Worm (Caenorhabditis elegans) whole organism, L4/young adult: Measurements from ENCODE around the gene orc-4.

Experiments used
- W03F9.2 ChIP-seq: fragments of 150-350 bp; optimal IDR thresholded peaks from 2 replicates; lab custom pipeline; 2014; ENCODE audit warnings: missing biosample characterization, missing genetic modification characterization
- dao-5 ChIP-seq: sonication (generic microtip); optimal IDR thresholded peaks from 2 replicates; lab custom pipeline; 2016; ENCODE audit warnings: missing genotype, missing genetic modification characterization, moderate library complexity, missing compliant biosample characterization
- him-1 ChIP-seq: sonication (generic microtip); optimal IDR thresholded peaks from 2 replicates; lab custom pipeline; 2016; ENCODE audit warnings: missing genotype, missing genetic modification reagents, missing genetic modification characterization, missing compliant biosample characterization

The orc-4 gene

DNA sequence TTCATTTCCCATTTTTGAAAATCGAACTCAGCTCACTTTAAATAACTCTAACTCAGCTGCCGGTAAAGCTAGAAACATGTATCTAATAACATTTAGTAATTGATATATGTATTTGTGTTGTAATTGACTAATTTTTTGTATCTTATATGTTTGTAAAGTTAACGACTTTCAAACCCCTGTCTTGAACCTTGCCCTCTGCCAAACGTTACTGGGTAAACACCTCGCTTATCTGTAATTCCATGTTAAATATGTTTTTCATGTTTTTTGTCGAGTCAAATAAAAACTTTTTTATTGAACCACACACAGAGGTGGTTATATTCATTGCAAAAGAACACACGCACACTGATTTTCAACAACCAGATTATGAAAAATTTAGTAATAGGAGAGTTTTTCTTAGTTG is 16.2 kb upstream of the orc-4 start:
- TF ChIP-seq W03F9.2 (tag; lab: Kevin White, UChicago) (no peak), him-1 (tag; lab: Kevin White, UChicago) (no peak), dao-5 (no peak)

DNA sequence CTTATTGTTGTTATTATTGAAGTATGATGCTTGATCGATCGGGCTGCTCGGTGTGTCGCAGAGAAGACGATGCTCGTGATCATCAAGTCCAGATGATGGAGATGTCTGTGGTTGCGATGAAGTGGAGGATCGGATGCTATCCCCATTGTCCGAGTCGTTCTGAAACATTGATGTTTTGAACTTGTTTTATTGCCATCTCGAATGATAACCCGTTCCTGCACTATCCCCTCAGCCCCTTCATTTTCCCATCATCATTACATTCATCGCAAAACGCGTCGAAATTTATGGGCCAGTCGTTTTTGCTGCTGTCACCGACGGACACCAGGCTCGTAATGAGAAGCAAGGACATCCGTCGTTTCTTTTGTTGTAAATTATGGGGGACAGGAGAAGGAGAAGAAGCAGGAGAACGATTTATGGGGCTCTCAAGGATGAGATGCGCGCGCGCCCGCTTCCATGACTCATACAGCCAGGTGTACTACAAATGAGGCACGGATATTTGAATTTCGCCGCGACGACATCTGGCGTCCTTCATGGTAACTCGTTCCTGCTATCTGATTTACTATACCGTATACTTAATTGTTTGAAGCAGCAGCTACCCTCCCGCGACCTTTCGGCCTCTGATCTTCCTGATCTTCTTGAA is 14.0 kb upstream of the orc-4 start:
- no peak for TF ChIP-seq him-1 (tag; lab: Kevin White, UChicago)
- no peak for TF ChIP-seq dao-5
- no peak for TF ChIP-seq W03F9.2 (tag; lab: Kevin White, UChicago)

- no peak for TF ChIP-seq him-1 (tag; lab: Kevin White, UChicago)
- no peak for TF ChIP-seq dao-5
- TF ChIP-seq W03F9.2 (tag; lab: Kevin White, UChicago) = no peak
Observed at ce11 chrIII:10632590-10633402, 13.2 kb upstream of the orc-4 start, which contains the start of gene Y39A1A.10. Gene Y39A1A.10 (plus strand): TSS chrIII:10632728.

DNA sequence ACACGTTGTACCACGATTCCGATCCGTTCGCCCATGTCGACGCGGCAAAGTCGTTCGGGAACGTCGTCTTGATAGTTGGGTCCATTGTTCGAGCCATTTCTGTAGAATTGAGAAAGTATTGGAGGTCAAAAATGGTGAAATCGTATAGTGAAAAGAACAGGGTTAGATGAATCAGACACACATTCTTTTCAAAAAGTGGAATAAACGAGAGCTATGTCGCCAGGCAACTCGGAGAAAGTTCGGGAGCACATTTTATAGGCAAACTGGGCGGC is 12.6 kb upstream of the orc-4 start, which contains the start of gene Y39A1A.9:
Gene Y39A1A.9 (minus strand): TSS at position 99 of the 272 bp plus-strand sequence.
- no peak for TF ChIP-seq him-1 (tag; lab: Kevin White, UChicago)
- no peak for TF ChIP-seq W03F9.2 (tag; lab: Kevin White, UChicago)
- no peak for TF ChIP-seq dao-5

DNA sequence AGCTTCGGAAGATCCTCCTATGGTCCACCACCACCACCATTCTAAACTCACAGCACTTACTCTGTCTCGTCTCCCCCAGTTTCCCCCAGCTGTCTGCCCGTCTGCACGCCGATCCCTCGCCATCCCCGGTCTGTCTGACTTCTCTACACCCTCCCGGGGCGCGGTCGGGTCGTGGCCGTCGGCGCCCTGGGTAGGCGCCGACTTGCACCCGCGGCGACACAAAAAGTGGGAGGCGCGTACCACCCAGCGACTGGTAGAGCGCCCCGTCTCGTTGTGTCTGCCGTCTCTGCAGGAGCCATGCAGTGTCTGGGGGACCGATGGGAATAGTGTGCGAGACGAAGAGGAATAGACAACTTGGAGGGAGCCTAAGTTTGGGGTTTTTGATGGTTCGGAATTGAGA is 11.9 kb upstream of the orc-4 start:
- no peak for TF ChIP-seq W03F9.2 (tag; lab: Kevin White, UChicago)
- peak; percentile 64 for TF ChIP-seq dao-5

- TF ChIP-seq dao-5 = no peak
- no peak for TF ChIP-seq W03F9.2 (tag; lab: Kevin White, UChicago)
- no peak for TF ChIP-seq him-1 (tag; lab: Kevin White, UChicago)
Observed at ce11 chrIII:10634576-10634975, 11.4 kb upstream of the orc-4 start.

DNA sequence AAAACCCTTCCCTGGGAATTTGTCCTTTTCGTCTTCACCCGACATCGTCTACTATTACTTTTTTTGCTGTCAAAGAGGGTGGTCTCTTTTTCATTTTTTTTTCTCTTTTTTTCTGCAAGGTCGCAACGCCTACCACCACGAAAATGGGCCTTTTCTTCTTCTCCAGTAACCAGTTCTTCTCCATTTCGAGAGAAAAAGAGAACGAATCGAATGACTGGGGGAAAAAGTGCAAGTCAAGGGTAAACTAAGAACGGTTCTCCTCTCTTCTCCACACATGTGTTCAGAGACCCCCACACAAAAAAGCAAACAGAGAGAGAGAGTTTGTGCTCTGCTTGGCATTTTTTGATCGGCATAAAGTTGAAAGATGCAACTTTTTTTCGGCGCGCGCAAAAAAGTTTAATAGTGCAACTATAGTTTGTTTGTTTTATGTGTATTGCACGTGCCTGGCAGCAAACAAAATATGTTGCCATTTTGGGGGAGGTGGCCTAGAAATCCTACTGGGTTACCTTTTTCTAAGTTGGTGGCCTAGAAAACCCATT is 9.4 kb upstream of the orc-4 start:
- no peak for TF ChIP-seq him-1 (tag; lab: Kevin White, UChicago)
- TF ChIP-seq dao-5 = no peak
- no peak for TF ChIP-seq W03F9.2 (tag; lab: Kevin White, UChicago)

DNA sequence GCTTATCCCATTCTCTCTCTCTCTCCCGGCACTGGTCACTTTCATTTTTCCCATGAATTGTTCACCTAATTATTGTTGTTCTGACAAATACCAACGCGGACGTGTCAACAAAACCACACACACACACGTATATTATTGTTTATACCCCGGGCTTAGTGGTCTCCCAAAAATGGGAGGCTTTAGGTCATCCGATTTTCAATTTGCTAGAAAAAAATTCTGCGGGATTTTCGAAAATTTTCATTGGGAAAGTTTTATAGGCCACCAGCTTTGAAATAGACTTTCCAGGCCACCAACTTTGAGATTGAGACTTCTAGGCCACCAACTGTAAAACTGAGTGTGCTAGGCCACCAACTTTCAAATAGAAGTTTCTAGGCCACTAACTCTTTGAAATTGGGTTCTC is 8.0 kb upstream of the orc-4 start:
- TF ChIP-seq dao-5 (no peak), W03F9.2 (tag; lab: Kevin White, UChicago) (no peak), him-1 (tag; lab: Kevin White, UChicago) (no peak)

ce11 chrIII:10638339-10639021 is 7.5 kb upstream of the orc-4 start, which contains the start of gene Y39A1A.27:
Gene Y39A1A.27 (plus strand): TSS chrIII:10638971.
- TF ChIP-seq him-1 (tag; lab: Kevin White, UChicago) (no peak), W03F9.2 (tag; lab: Kevin White, UChicago) (no peak), dao-5 (no peak)

ce11 chrIII:10642781-10643180 is 3.2 kb upstream of the orc-4 start, which contains the start of the genes dhs-11 and orc-1:
Gene dhs-11 (minus strand): TSS chrIII:10642865.
Gene orc-1 (plus strand): TSS chrIII:10643129.
- TF ChIP-seq dao-5 (no peak), W03F9.2 (tag; lab: Kevin White, UChicago) (peak; percentile 70)

ce11 chrIII:10649219-10649618 is 3.2 kb downstream of the orc-4 start, which contains the start of gene emg-1:
Gene emg-1 (plus strand): TSS chrIII:10649519.
- TF ChIP-seq W03F9.2 (tag; lab: Kevin White, UChicago) (no peak), dao-5 (no peak), him-1 (tag; lab: Kevin White, UChicago) (no peak)

- no peak for TF ChIP-seq W03F9.2 (tag; lab: Kevin White, UChicago)
- no peak for TF ChIP-seq him-1 (tag; lab: Kevin White, UChicago)
- no peak for TF ChIP-seq dao-5
Observed at ce11 chrIII:10651634-10652033, 5.7 kb downstream of the orc-4 start.

- TF ChIP-seq him-1 (tag; lab: Kevin White, UChicago) (no peak), W03F9.2 (tag; lab: Kevin White, UChicago) (no peak), dao-5 (no peak)
Observed at ce11 chrIII:10652833-10653232, 6.9 kb downstream of the orc-4 start.

DNA sequence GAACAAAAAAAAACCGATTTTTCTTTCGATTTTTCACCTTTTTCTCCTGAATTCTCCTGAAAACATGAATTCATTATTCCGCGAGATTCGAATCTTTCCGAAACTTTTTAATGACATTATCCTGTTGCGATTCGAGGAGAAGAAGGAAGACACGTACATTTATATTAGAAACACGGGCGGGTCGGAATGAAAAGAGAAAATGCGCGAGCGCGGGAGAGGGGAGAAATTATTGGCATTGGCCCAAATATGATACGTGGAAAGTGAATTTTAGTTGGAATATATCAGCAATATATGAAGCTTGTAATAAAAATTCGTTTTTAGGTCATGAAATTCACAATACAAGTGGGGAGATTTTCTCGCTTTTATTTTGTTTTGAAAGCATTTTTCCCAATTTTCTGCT is 7.5 kb downstream of the orc-4 start:
- TF ChIP-seq him-1 (tag; lab: Kevin White, UChicago) = no peak
- TF ChIP-seq W03F9.2 (tag; lab: Kevin White, UChicago) = no peak
- TF ChIP-seq dao-5 = no peak
